Worm (Caenorhabditis elegans) whole organism, L1 larva: ENCODE results near the gene C55A6.3.

Experiments
- C04F5.9 ChIP-seq: sonication (generic microtip); optimal IDR thresholded peaks from 2 replicates; lab custom pipeline; 2016; ENCODE audit warnings: missing genetic modification characterization, missing compliant biosample characterization
- alr-1 ChIP-seq: fragments of 200-800 bp; sonication (Bioruptor generic); optimal IDR thresholded peaks from 2 replicates; lab custom pipeline; 2018; ENCODE audit warnings: borderline replicate concordance, mild to moderate bottlenecking, missing genetic modification characterization, missing compliant biosample characterization
- aly-2 ChIP-seq: fragments of 150-350 bp; optimal IDR thresholded peaks from 2 replicates; lab custom pipeline; 2014; ENCODE audit warnings: missing biosample characterization, missing genetic modification characterization
- blmp-1 ChIP-seq: fragments of 150-350 bp; optimal IDR thresholded peaks from 2 replicates; lab custom pipeline; 2014; ENCODE audit warnings: missing biosample characterization, missing genetic modification characterization
- ceh-8 ChIP-seq: fragments of 200-800 bp; sonication (Bioruptor generic); optimal IDR thresholded peaks from 2 replicates; lab custom pipeline; 2018; ENCODE audit warnings: mild to moderate bottlenecking, missing genetic modification characterization, moderate library complexity, missing compliant biosample characterization
- dsc-1 ChIP-seq: sonication (generic microtip); optimal IDR thresholded peaks from 2 replicates; lab custom pipeline; 2016; ENCODE audit warnings: mild to moderate bottlenecking, missing genetic modification characterization, missing compliant biosample characterization
- efl-1 ChIP-seq, 4 experiments: fragments of 150-350 bp; optimal IDR thresholded peaks in 3 of 4; peaks in 1 of 4; 1 replicate in 1 of 4; 2 replicates in 3 of 4; lab custom pipeline; 2014; ENCODE audit warnings: missing biosample characterization in 2 of 4, missing genetic modification characterization in 2 of 4, missing genetic modification reagents in 2 of 4
- egl-13 ChIP-seq: sonication (generic microtip); optimal IDR thresholded peaks from 2 replicates; lab custom pipeline; 2016; ENCODE audit warnings: missing genotype, missing genetic modification reagents, missing genetic modification characterization, missing compliant biosample characterization
- egl-27 ChIP-seq, 2 experiments: fragments of 150-350 bp in 1 of 2; sonication (generic microtip); optimal IDR thresholded peaks; 3 replicates each; lab custom pipeline; 2017 to 2018; ENCODE audit warnings: missing biosample characterization in 2 of 2, missing genetic modification characterization in 2 of 2, missing genetic modification reagents in 2 of 2
- elt-3 ChIP-seq, 6 experiments: fragments of 150-350 bp in 1 of 6; sonication (generic microtip); optimal IDR thresholded peaks; 2 replicates each; lab custom pipeline; 2017 to 2018; ENCODE audit warnings: missing biosample characterization in 6 of 6, missing genetic modification characterization in 6 of 6, inconsistent platforms in 1 of 6
- fkh-10 ChIP-seq: sonication (generic microtip); optimal IDR thresholded peaks from 2 replicates; lab custom pipeline; 2017; ENCODE audit warnings: missing biosample characterization, missing genetic modification reagents, missing genetic modification characterization
- fkh-8 ChIP-seq: sonication (generic microtip); optimal IDR thresholded peaks from 2 replicates; lab custom pipeline; 2016; ENCODE audit warnings: mild to moderate bottlenecking, missing genetic modification characterization, missing compliant biosample characterization
- fos-1 ChIP-seq: fragments of 150-350 bp; optimal IDR thresholded peaks from 2 replicates; lab custom pipeline; 2014; ENCODE audit warnings: missing biosample characterization, missing genetic modification characterization
- hlh-17 ChIP-seq: fragments of 200-800 bp; sonication (Bioruptor generic); optimal IDR thresholded peaks from 2 replicates; lab custom pipeline; 2018; ENCODE audit warnings: missing genetic modification characterization, mild to moderate bottlenecking, missing compliant biosample characterization, moderate library complexity, borderline replicate concordance
- hpl-2 ChIP-seq: fragments of 150-350 bp; optimal IDR thresholded peaks from 2 replicates; lab custom pipeline; 2014; ENCODE audit warnings: missing biosample characterization, missing genetic modification reagents, missing genetic modification characterization
- irx-1 ChIP-seq: sonication (generic microtip); optimal IDR thresholded peaks from 2 replicates; lab custom pipeline; 2016; ENCODE audit warnings: missing genetic modification characterization, missing compliant biosample characterization
- lin-13 ChIP-seq: fragments of 150-350 bp; optimal IDR thresholded peaks from 2 replicates; lab custom pipeline; 2014; ENCODE audit warnings: missing biosample characterization, missing genetic modification reagents, missing genetic modification characterization
- lin-14 ChIP-seq: fragments of 200-800 bp; sonication (Bioruptor generic); optimal IDR thresholded peaks from 2 replicates; lab custom pipeline; 2018; ENCODE audit warnings: mild to moderate bottlenecking, missing genetic modification characterization, moderate library complexity, missing compliant biosample characterization
- mef-2 ChIP-seq: fragments of 150-350 bp; optimal IDR thresholded peaks from 2 replicates; lab custom pipeline; 2014; ENCODE audit warnings: missing biosample characterization, missing genetic modification characterization
- mep-1 ChIP-seq: fragments of 150-350 bp; optimal IDR thresholded peaks from 2 replicates; lab custom pipeline; 2014; ENCODE audit warnings: missing biosample characterization, missing genetic modification characterization
- nhr-12 ChIP-seq: sonication (generic microtip); optimal IDR thresholded peaks from 2 replicates; lab custom pipeline; 2017; ENCODE audit warnings: missing biosample characterization, missing genetic modification characterization
- nhr-20 ChIP-seq: sonication (generic microtip); optimal IDR thresholded peaks from 2 replicates; lab custom pipeline; 2016; ENCODE audit warnings: mild to moderate bottlenecking, missing genetic modification characterization, missing compliant biosample characterization
- nhr-237 ChIP-seq: fragments of 150-350 bp; optimal IDR thresholded peaks from 2 replicates; lab custom pipeline; 2014; ENCODE audit warnings: missing biosample characterization, missing genetic modification characterization
- nhr-47 ChIP-seq: sonication (generic microtip); optimal IDR thresholded peaks from 2 replicates; lab custom pipeline; 2016; ENCODE audit warnings: mild to moderate bottlenecking, missing genetic modification characterization, moderate library complexity, missing compliant biosample characterization
- nhr-71 ChIP-seq: sonication (generic microtip); optimal IDR thresholded peaks from 2 replicates; lab custom pipeline; 2016; ENCODE audit warnings: mild to moderate bottlenecking, missing genetic modification characterization, moderate library complexity, missing compliant biosample characterization
- nhr-76 ChIP-seq: sonication (generic microtip); optimal IDR thresholded peaks from 2 replicates; lab custom pipeline; 2017; ENCODE audit warnings: missing biosample characterization, missing genetic modification characterization
- nhr-77 ChIP-seq: fragments of 150-350 bp; optimal IDR thresholded peaks from 2 replicates; lab custom pipeline; 2014; ENCODE audit warnings: missing biosample characterization, missing genetic modification characterization
- nhr-85 ChIP-seq: sonication (generic microtip); peaks from one replicate; lab custom pipeline; 2016; ENCODE audit warnings: missing genetic modification characterization, inconsistent platforms, missing compliant biosample characterization
- nhr-90 ChIP-seq: sonication (generic microtip); optimal IDR thresholded peaks from 2 replicates; lab custom pipeline; 2016; ENCODE audit warnings: mild to moderate bottlenecking, missing genetic modification characterization, missing compliant biosample characterization; ENCODE audit not compliant: poor library complexity
- pax-3 ChIP-seq: fragments of 200-800 bp; sonication (Bioruptor generic); optimal IDR thresholded peaks from 2 replicates; lab custom pipeline; 2018; ENCODE audit warnings: mild to moderate bottlenecking, missing genetic modification characterization, moderate library complexity, missing compliant biosample characterization
- rnt-1 ChIP-seq: sonication (generic microtip); optimal IDR thresholded peaks from 2 replicates; lab custom pipeline; 2016; ENCODE audit warnings: mild to moderate bottlenecking, missing genetic modification characterization, moderate library complexity, missing compliant biosample characterization
- skn-1 ChIP-seq: fragments of 150-350 bp; optimal IDR thresholded peaks from 2 replicates; lab custom pipeline; 2014; ENCODE audit warnings: missing biosample characterization, missing genetic modification characterization
- snpc-4 ChIP-seq: fragments of 150-350 bp; optimal IDR thresholded peaks from 2 replicates; lab custom pipeline; 2014; ENCODE audit warnings: missing biosample characterization, missing genetic modification characterization
- snu-23 ChIP-seq: sonication (generic microtip); optimal IDR thresholded peaks from 2 replicates; lab custom pipeline; 2016; ENCODE audit warnings: missing genetic modification characterization, missing compliant biosample characterization
- sptf-1 ChIP-seq: fragments of 150-350 bp; optimal IDR thresholded peaks from 2 replicates; lab custom pipeline; 2014; ENCODE audit warnings: missing biosample characterization, missing genetic modification characterization
- sup-37 ChIP-seq: fragments of 200-800 bp; sonication (Bioruptor generic); optimal IDR thresholded peaks from 2 replicates; lab custom pipeline; 2018; ENCODE audit warnings: mild to moderate bottlenecking, missing genetic modification characterization, missing compliant biosample characterization
- swsn-7 ChIP-seq: sonication (generic microtip); optimal IDR thresholded peaks from 2 replicates; lab custom pipeline; 2016; ENCODE audit warnings: missing genetic modification characterization, missing compliant biosample characterization
- tlp-1 ChIP-seq: fragments of 150-350 bp; optimal IDR thresholded peaks from 2 replicates; lab custom pipeline; 2014; ENCODE audit warnings: missing biosample characterization, missing genetic modification characterization
- vab-15 ChIP-seq: sonication (generic microtip); optimal IDR thresholded peaks from 2 replicates; lab custom pipeline; 2017; ENCODE audit warnings: missing genotype, mild to moderate bottlenecking, missing genetic modification characterization, missing compliant biosample characterization
- zag-1 ChIP-seq: fragments of 150-350 bp; optimal IDR thresholded peaks from 2 replicates; lab custom pipeline; 2014; ENCODE audit warnings: missing biosample characterization, missing genetic modification characterization

The C55A6.3 gene

DNA sequence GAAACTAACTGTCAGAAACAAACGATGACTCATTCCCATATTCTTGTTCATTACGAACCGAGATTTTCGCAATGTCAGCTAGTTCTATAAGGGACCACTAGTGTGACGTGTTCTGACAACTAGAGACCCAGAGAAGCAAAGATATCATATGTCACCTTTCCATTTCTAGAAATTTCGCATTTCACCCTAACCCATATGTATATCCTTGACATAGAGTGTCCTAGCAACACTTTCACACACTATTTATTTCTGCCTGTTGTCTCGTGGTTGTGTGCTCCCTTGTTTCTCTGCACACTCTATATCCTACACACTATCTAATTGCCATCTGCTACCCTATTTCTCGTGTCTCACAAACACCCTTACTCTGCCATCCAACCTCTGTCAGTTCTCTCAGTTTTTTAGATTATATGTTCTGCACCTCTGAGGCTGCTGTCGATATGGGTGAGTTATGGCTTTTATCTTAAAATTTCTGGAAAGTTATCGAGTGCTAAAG is 35.6 kb upstream of the C55A6.3 start, which contains the start of the genes F38B7.17 and F38B7.3 (continued):
- TF ChIP-seq nhr-76 (tag; lab: Kevin White, UChicago), result no peak

DNA sequence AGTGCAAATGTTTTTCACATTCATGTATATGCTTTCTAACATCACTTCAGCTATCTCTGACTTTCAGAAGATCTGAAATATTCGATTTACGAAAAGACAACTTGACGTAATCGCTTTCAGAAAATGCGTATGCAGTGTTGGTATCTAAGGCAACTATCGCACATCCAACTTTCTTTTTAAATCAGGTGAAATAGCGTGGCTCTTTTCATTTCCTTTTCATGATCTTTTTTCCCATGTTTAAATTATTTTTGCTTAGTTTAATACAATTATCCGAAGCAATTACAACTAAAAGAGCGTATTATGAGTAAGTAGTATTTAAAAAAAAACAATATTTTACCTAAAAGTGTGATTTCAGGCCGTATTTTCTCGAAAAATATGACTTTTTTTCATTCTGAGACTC is 33.5 kb upstream of the C55A6.3 start, which contains the start of gene F38B7.11:
F38B7.11 (plus strand) TSS at position 301 of the 400 bp plus-strand sequence.
- TF ChIP-seq egl-13 (tag; lab: Kevin White, UChicago) (no peak), alr-1 (tag; lab: Kevin White, UChicago) (no peak), fkh-8 (tag; lab: Kevin White, UChicago) (peak; percentile 30), irx-1 (tag; lab: Kevin White, UChicago) (no peak), nhr-12 (tag; lab: Kevin White, UChicago) (no peak), tlp-1 (tag; lab: Kevin White, UChicago) (no peak), nhr-76 (tag; lab: Kevin White, UChicago) (no peak)
- TF ChIP-seq, all 84 proteins: peak for 1

DNA sequence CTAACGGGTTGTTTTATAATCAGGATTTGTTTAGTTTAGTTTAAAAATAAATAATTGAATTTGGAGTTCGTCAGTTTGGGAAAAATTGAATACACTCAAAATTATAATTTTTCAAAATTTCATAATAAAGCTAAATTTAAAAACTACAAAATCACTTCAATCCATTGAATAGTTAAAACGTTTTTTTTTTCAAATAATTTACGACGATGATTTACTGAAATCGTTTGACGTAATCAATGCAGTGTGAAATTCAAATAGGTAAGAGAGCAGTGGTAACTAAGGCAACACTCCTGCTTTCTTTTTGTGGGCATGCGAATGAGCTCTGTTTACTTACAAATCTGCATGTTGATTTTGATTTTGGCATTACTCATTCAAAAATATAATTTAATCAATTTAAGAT is 31.9 kb upstream of the C55A6.3 start, which contains the start of gene F38B7.10:
F38B7.10 (plus strand) TSS at position 301 of the 400 bp plus-strand sequence.
- TF ChIP-seq nhr-85 (tag; lab: Kevin White, UChicago) (peak; percentile 48), nhr-71 (tag; lab: Kevin White, UChicago) (no peak), lin-13 (GFP tag; lab: Kevin White, UChicago) (no peak), pax-3 (tag; lab: Kevin White, UChicago) (no peak), dsc-1 (tag; lab: Kevin White, UChicago) (no peak), skn-1 (no peak), fkh-8 (tag; lab: Kevin White, UChicago) (peak; percentile 24), aly-2 (tag; lab: Kevin White, UChicago) (no peak), blmp-1 (tag; lab: Kevin White, UChicago) (no peak), sptf-1 (no peak), ceh-8 (GFP tag; lab: Kevin White, UChicago) (no peak)

DNA sequence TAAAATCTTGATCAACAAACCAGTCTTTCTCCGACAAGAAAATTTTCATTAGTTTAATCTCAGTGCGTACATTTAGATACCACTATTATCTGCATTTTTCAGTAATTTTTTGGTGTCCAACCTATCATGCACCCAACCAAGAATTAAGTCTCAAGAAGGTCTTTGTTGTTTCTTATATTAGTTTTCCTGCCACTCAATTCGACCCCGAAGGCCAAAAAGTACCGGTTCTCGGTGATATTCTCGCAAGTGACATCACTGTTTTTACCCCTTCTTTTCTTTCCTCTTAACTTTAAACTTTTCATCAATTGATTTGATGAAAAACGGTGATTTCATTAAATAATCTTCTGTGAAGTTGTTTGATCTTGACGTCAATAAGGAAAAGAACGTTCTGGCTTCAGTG is 30.2 kb upstream of the C55A6.3 start, which contains the start of gene F38B7.2:
F38B7.2 (plus strand) TSS at position 400 of the 400 bp plus-strand sequence.
- TF ChIP-seq snpc-4 (tag; lab: Kevin White, UChicago), result no peak
- TF ChIP-seq efl-1 (optimal IDR thresholded peaks at IDR 0.05; lab: Kevin White, UChicago), result no peak
- peak in 1 of 2 experiments; percentile 89 for TF ChIP-seq efl-1 (GFP tag; optimal IDR thresholded peaks at IDR 0.05 in 1 of 2; lab: Kevin White, UChicago)
- TF ChIP-seq nhr-20, result peak; percentile 11
- TF ChIP-seq hpl-2, result no peak
- no peak for TF ChIP-seq C04F5.9 (tag; lab: Kevin White, UChicago)
- no peak for TF ChIP-seq mef-2 (tag; lab: Kevin White, UChicago)
- no peak for TF ChIP-seq nhr-237 (tag; lab: Kevin White, UChicago)
- TF ChIP-seq rnt-1, result no peak
- TF ChIP-seq hlh-17 (GFP tag; lab: Kevin White, UChicago), result no peak
- TF ChIP-seq lin-14 (GFP tag; lab: Kevin White, UChicago), result peak; percentile 23
- TF ChIP-seq nhr-12 (tag; lab: Kevin White, UChicago), result no peak
- TF ChIP-seq mep-1 (tag; lab: Kevin White, UChicago), result no peak
- peak; percentile 2 for TF ChIP-seq nhr-90 (tag; lab: Kevin White, UChicago)
- TF ChIP-seq swsn-7, result no peak
- TF ChIP-seq alr-1 (tag; lab: Kevin White, UChicago), result no peak
- TF ChIP-seq sup-37, result no peak
- TF ChIP-seq egl-27 (tag; optimal IDR thresholded peaks at IDR 0.05; lab: Kevin White, UChicago), result no peak
- no peak for TF ChIP-seq fkh-8 (tag; lab: Kevin White, UChicago)
- no peak for TF ChIP-seq tlp-1 (tag; lab: Kevin White, UChicago)
- no peak for TF ChIP-seq sptf-1
- TF ChIP-seq elt-3 (tag; optimal IDR thresholded peaks at IDR 0.05; lab: Kevin White, UChicago), result peak in 4 of 6 experiments; percentile 25 to 48 (median 42)
- TF ChIP-seq snu-23 (GFP tag; lab: Kevin White, UChicago), result no peak
- TF ChIP-seq fkh-10 (GFP tag; lab: Kevin White, UChicago), result no peak
- no peak for TF ChIP-seq zag-1 (tag; lab: Kevin White, UChicago)
- no peak for TF ChIP-seq irx-1 (tag; lab: Kevin White, UChicago)
- TF ChIP-seq nhr-71 (tag; lab: Kevin White, UChicago), result peak; percentile 30
- TF ChIP-seq blmp-1 (tag; lab: Kevin White, UChicago), result peak; percentile 44
- TF ChIP-seq nhr-85 (tag; lab: Kevin White, UChicago), result peak; percentile 90
- no peak for TF ChIP-seq fos-1 (tag; lab: Kevin White, UChicago)
- no peak for TF ChIP-seq nhr-77
- TF ChIP-seq nhr-47 (tag; lab: Kevin White, UChicago), result no peak
- no peak for TF ChIP-seq nhr-76 (tag; lab: Kevin White, UChicago)
- no peak for TF ChIP-seq vab-15
